Worm (Caenorhabditis elegans) whole organism, young adult: ENCODE data around the gene C03B1.6.

ENCODE experiments used
- B0336.3 ChIP-seq: fragments of 200-800 bp; sonication (Bioruptor generic); IDR thresholded peaks from 2 replicates; pipeline ENCODE4 v1.3.6; 2022; ENCODE audit warnings: missing genetic modification characterization, missing compliant biosample characterization
- D2030.7 ChIP-seq: fragments of 200-800 bp; sonication (Bioruptor generic); IDR thresholded peaks from 2 replicates; pipeline ENCODE4 v1.3.6; 2022; ENCODE audit warnings: missing genetic modification reagents, missing genetic modification characterization, missing compliant biosample characterization
- F22D6.2 ChIP-seq: sonication (generic microtip); optimal IDR thresholded peaks from 2 replicates; lab custom pipeline; 2016; ENCODE audit warnings: mild to moderate bottlenecking, missing genetic modification characterization, missing compliant biosample characterization
- F23B12.7 ChIP-seq: sonication (generic microtip); optimal IDR thresholded peaks from 2 replicates; lab custom pipeline; 2017; ENCODE audit warnings: missing genetic modification characterization, mild to moderate bottlenecking, missing compliant biosample characterization, antibody characterized with exemption, moderate library complexity; ENCODE audit not compliant: insufficient read depth
- F37B4.10 ChIP-seq: fragments of 200-800 bp; sonication (Bioruptor generic); IDR thresholded peaks from 2 replicates; pipeline ENCODE4 v1.3.6; 2022; ENCODE audit warnings: missing genetic modification characterization, missing compliant biosample characterization
- K12H6.12 ChIP-seq: fragments of 200-800 bp; sonication (Bioruptor generic); optimal IDR thresholded peaks from 2 replicates; lab custom pipeline; 2018; ENCODE audit warnings: mild to moderate bottlenecking, missing genetic modification characterization, missing compliant biosample characterization
- Y56A3A.18 ChIP-seq: fragments of 200-800 bp; sonication (Bioruptor generic); IDR thresholded peaks from 2 replicates; pipeline ENCODE4 v1.3.6; 2022; ENCODE audit warnings: missing genetic modification reagents, missing genetic modification characterization, missing compliant biosample characterization
- ZK185.1 ChIP-seq: sonication (generic microtip); optimal IDR thresholded peaks from 2 replicates; lab custom pipeline; 2016; ENCODE audit warnings: mild to moderate bottlenecking, missing genetic modification characterization, missing compliant biosample characterization; ENCODE audit not compliant: poor library complexity, severe bottlenecking
- atf-7 ChIP-seq: sonication (generic microtip); optimal IDR thresholded peaks from 2 replicates; lab custom pipeline; 2017; ENCODE audit warnings: mild to moderate bottlenecking, missing genetic modification characterization, missing compliant biosample characterization
- bed-2 ChIP-seq: fragments of 200-800 bp; sonication (Bioruptor generic); IDR thresholded peaks from 2 replicates; pipeline ENCODE4 v1.3.6; 2022; ENCODE audit warnings: missing genetic modification reagents, missing genetic modification characterization, missing compliant biosample characterization
- cebp-1 ChIP-seq, 2 experiments: fragments of 200-800 bp in 1 of 2; sonication (Bioruptor generic) in 1 of 2; sonication (generic microtip) in 1 of 2; IDR thresholded peaks in 1 of 2; optimal IDR thresholded peaks in 1 of 2; 2 replicates each; pipeline versions ENCODE4 v1.3.6 to Lab custom; 2017 to 2022; ENCODE audit warnings: missing compliant biosample characterization in 2 of 2, missing genetic modification characterization in 2 of 2, mild to moderate bottlenecking in 1 of 2, missing genetic modification reagents in 1 of 2, moderate library complexity in 1 of 2
- ceh-100 ChIP-seq: fragments of 200-800 bp; sonication (Bioruptor generic); IDR thresholded peaks from 2 replicates; pipeline ENCODE4 v1.3.6; 2022; ENCODE audit warnings: missing genetic modification reagents, missing genetic modification characterization, missing compliant biosample characterization
- ceh-27 ChIP-seq: fragments of 200-800 bp; sonication (Bioruptor generic); optimal IDR thresholded peaks from 2 replicates; lab custom pipeline; 2018; ENCODE audit warnings: mild to moderate bottlenecking, missing genetic modification characterization, moderate library complexity, missing compliant biosample characterization
- chd-7 ChIP-seq: sonication (generic microtip); optimal IDR thresholded peaks from 2 replicates; lab custom pipeline; 2016; ENCODE audit warnings: mild to moderate bottlenecking, missing genetic modification characterization, moderate library complexity, missing compliant biosample characterization
- fkh-3 ChIP-seq: sonication (generic microtip); optimal IDR thresholded peaks from 2 replicates; lab custom pipeline; 2016; ENCODE audit warnings: mild to moderate bottlenecking, missing genetic modification characterization, missing compliant biosample characterization
- him-1 ChIP-seq: sonication (generic microtip); optimal IDR thresholded peaks from 2 replicates; lab custom pipeline; 2016; ENCODE audit warnings: missing genotype, missing genetic modification reagents, missing genetic modification characterization, missing compliant biosample characterization
- hmg-20 ChIP-seq: fragments of 200-800 bp; sonication (Bioruptor generic); IDR thresholded peaks from 2 replicates; pipeline ENCODE4 v1.3.6; 2022; ENCODE audit warnings: missing genetic modification reagents, missing genetic modification characterization, missing compliant biosample characterization
- hrde-1 ChIP-seq: sonication (generic microtip); optimal IDR thresholded peaks from 2 replicates; lab custom pipeline; 2016; ENCODE audit warnings: missing genetic modification characterization, mild to moderate bottlenecking, missing compliant biosample characterization, moderate library complexity, missing genotype, missing genetic modification reagents, borderline replicate concordance
- hsf-1 ChIP-seq: fragments of 200-800 bp; sonication (Bioruptor generic); IDR thresholded peaks from 2 replicates; pipeline ENCODE4 v1.3.6; 2022; ENCODE audit warnings: missing genetic modification reagents, missing genetic modification characterization, missing compliant biosample characterization
- lin-26 ChIP-seq: fragments of 200-800 bp; sonication (Bioruptor generic); IDR thresholded peaks from 2 replicates; pipeline ENCODE4 v1.3.6; 2022; ENCODE audit warnings: missing genetic modification reagents, missing genetic modification characterization, missing compliant biosample characterization
- lin-35 ChIP-seq, 3 experiments: fragments of 150-350 bp in 2 of 3; sonication (generic microtip) in 1 of 3; optimal IDR thresholded peaks; 2 replicates each; lab custom pipeline; 2014 to 2018; ENCODE audit warnings: missing biosample characterization in 3 of 3, missing genetic modification characterization in 3 of 3, missing genetic modification reagents in 3 of 3
- lir-1 ChIP-seq: fragments of 200-800 bp; sonication (Bioruptor generic); conservative IDR thresholded peaks from 2 replicates; pipeline ENCODE4 v1.3.6; 2022; ENCODE audit warnings: missing genetic modification reagents, missing genetic modification characterization, missing compliant biosample characterization
- madf-3 ChIP-seq: fragments of 200-800 bp; sonication (Bioruptor generic); IDR thresholded peaks from 2 replicates; pipeline ENCODE4 v1.3.6; 2022; ENCODE audit warnings: missing genetic modification reagents, missing genetic modification characterization, missing compliant biosample characterization
- mcd-1 ChIP-seq: fragments of 200-800 bp; sonication (Bioruptor generic); IDR thresholded peaks from 2 replicates; pipeline ENCODE4 v1.3.6; 2022; ENCODE audit warnings: missing genetic modification reagents, missing genetic modification characterization, missing compliant biosample characterization
- nfya-2 ChIP-seq: fragments of 200-800 bp; sonication (Bioruptor generic); IDR thresholded peaks from 2 replicates; pipeline ENCODE4 v1.3.6; 2022; ENCODE audit warnings: missing genetic modification reagents, missing genetic modification characterization, missing compliant biosample characterization
- nhr-179 ChIP-seq: sonication (generic microtip); optimal IDR thresholded peaks from 2 replicates; lab custom pipeline; 2016; ENCODE audit warnings: mild to moderate bottlenecking, missing genetic modification characterization, missing compliant biosample characterization
- pha-4 ChIP-seq: fragments of 150-350 bp; sonication (generic microtip); optimal IDR thresholded peaks from 2 replicates; lab custom pipeline; 2014; ENCODE audit warnings: missing biosample characterization, missing genetic modification reagents, missing genetic modification characterization
- rec-8 ChIP-seq, 2 experiments: sonication (generic microtip); optimal IDR thresholded peaks; 2 replicates each; lab custom pipeline; 2016; ENCODE audit warnings: mild to moderate bottlenecking in 2 of 2, missing genetic modification characterization in 2 of 2, missing genetic modification reagents in 2 of 2, missing genotype in 2 of 2, missing biosample characterization in 1 of 2, missing compliant biosample characterization in 1 of 2, moderate library complexity in 1 of 2
- rpc-1 ChIP-seq, 2 experiments: fragments of 150-350 bp in 1 of 2; sonication (generic microtip) in 1 of 2; optimal IDR thresholded peaks; 2 replicates each; lab custom pipeline; 2014 to 2018; ENCODE audit warnings: missing biosample characterization in 1 of 2, missing genetic modification characterization in 1 of 2, missing genetic modification reagents in 1 of 2, missing genotype in 1 of 2
- snpc-1.3 ChIP-seq: sonication (generic microtip); optimal IDR thresholded peaks from 2 replicates; lab custom pipeline; 2017; ENCODE audit warnings: missing genetic modification characterization, mild to moderate bottlenecking, missing compliant biosample characterization, antibody characterized with exemption, moderate library complexity, missing genotype, missing genetic modification reagents; ENCODE audit not compliant: insufficient read depth
- somi-1 ChIP-seq: fragments of 200-800 bp; sonication (Bioruptor generic); optimal IDR thresholded peaks from 2 replicates; lab custom pipeline; 2018; ENCODE audit warnings: mild to moderate bottlenecking, missing genetic modification characterization, missing compliant biosample characterization
- tbp1 ChIP-seq: fragments of 200-800 bp; sonication (Bioruptor generic); optimal IDR thresholded peaks from 2 replicates; lab custom pipeline; 2018; ENCODE audit warnings: mild to moderate bottlenecking, missing genetic modification characterization, missing compliant biosample characterization
- unc-130 ChIP-seq: sonication (generic microtip); optimal IDR thresholded peaks from 2 replicates; lab custom pipeline; 2016; ENCODE audit warnings: missing genetic modification reagents, missing genetic modification characterization, missing compliant biosample characterization
- ztf-18 ChIP-seq: sonication (generic microtip); optimal IDR thresholded peaks from 2 replicates; lab custom pipeline; 2016; ENCODE audit warnings: missing genotype, mild to moderate bottlenecking, missing genetic modification characterization, missing compliant biosample characterization
- ztf-22 ChIP-seq: fragments of 200-800 bp; sonication (Bioruptor generic); optimal IDR thresholded peaks from 2 replicates; lab custom pipeline; 2018; ENCODE audit warnings: mild to moderate bottlenecking, missing genetic modification characterization, moderate library complexity, missing compliant biosample characterization

The C03B1.6 gene

DNA sequence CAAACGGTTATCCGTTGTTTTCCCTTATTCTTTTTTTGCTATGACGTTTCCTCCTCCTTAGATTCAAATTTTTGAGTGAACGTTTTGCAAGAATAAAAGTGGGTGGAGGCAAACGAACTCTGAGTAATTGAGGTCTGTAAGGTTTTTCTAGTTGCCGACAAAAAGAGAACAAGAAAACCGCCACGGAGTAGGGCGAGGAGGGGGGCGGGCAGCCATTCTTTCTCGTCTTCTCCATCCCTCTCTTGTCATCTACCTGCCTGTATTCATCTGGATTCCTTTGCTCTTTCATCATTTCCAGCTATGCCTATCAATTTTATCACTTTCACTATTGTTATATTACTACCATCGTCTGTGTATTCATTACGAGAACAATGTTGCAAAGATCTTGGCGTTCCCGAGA lies 35.1 kb downstream of the C03B1.6 start, which contains the start of gene igdb-3:
Gene igdb-3, plus strand, starts transcription at position 301 of the 400 bp plus-strand sequence.
- TF ChIP-seq F22D6.2 (tag; lab: Kevin White, UChicago) (no peak), B0336.3 (GFP tag; lab: Robert Waterston, UW) (no peak), ceh-27 (no peak), mcd-1 (GFP tag; lab: Robert Waterston, UW) (no peak), cebp-1 (GFP tag; IDR thresholded peaks at IDR 0.05; lab: Robert Waterston, UW) (no peak), cebp-1 (tag; optimal IDR thresholded peaks at IDR 0.05; lab: Kevin White, UChicago) (no peak), atf-7 (tag; lab: Kevin White, UChicago) (no peak), D2030.7 (no peak), ZK185.1 (tag; lab: Kevin White, UChicago) (no peak), ztf-18 (tag; lab: Kevin White, UChicago) (no peak), hsf-1 (GFP tag; lab: Robert Waterston, UW) (no peak), lin-35 (GFP tag; optimal IDR thresholded peaks at IDR 0.05; lab: Kevin White, UChicago) (no peak), snpc-1.3 (no peak), fkh-3 (tag; lab: Kevin White, UChicago) (no peak), ceh-100 (GFP tag; lab: Robert Waterston, UW) (no peak)

- TF ChIP-seq chd-7 (tag; lab: Kevin White, UChicago) = no peak
- no peak for TF ChIP-seq lin-26
- TF ChIP-seq Y56A3A.18 = no peak
- TF ChIP-seq F37B4.10 (GFP tag; lab: Robert Waterston, UW) = no peak
- no peak for TF ChIP-seq somi-1
- no peak for TF ChIP-seq madf-3 (GFP tag; lab: Robert Waterston, UW)
- TF ChIP-seq hrde-1 (tag; lab: Kevin White, UChicago) = no peak
- TF ChIP-seq hmg-20 (GFP tag; lab: Robert Waterston, UW) = no peak
- no peak for TF ChIP-seq rec-8 (tag; optimal IDR thresholded peaks at IDR 0.05; lab: Kevin White, UChicago)
- no peak for TF ChIP-seq nfya-2 (GFP tag; lab: Robert Waterston, UW)
- no peak for TF ChIP-seq F23B12.7
- TF ChIP-seq, all 124 proteins: peak for 0
Measured at ce11 chrX:6388639-6389038, 38.5 kb downstream of the C03B1.6 start.

- no peak for TF ChIP-seq F23B12.7
- TF ChIP-seq snpc-1.3 = no peak
- TF ChIP-seq ztf-22 (GFP tag; lab: Kevin White, UChicago) = no peak
- TF ChIP-seq bed-2 (GFP tag; lab: Robert Waterston, UW) = no peak
- no peak for TF ChIP-seq tbp1
- TF ChIP-seq, all 124 proteins: peak for 0
Measured at ce11 chrX:6391491-6391890, 41.4 kb downstream of the C03B1.6 start, which contains the start of gene igcm-2. igcm-2 (minus strand) TSS chrX:6391591.

DNA sequence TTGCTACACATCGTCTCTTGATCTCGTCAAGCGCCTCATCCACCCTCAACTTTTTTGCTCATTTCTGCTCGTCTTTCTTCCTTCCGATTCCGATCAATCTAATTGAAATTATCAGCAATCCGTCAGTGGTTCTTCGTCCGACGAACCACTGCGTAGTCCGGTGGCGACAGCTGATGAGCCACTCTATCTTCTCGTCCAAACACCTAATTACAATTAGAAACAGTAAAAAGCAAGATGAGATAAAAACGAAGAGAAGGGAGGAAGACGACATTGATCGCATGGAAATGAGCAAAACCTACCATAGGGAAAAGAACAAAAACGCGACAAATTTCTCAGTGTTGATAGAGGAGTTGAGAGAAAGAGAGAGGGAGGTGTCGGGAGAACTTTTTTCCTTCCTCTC lies 49.3 kb downstream of the C03B1.6 start:
- TF ChIP-seq him-1 (tag; lab: Kevin White, UChicago) = no peak
- no peak for TF ChIP-seq pha-4 (tag; lab: Kevin White, UChicago)
- no peak for TF ChIP-seq somi-1
- no peak for TF ChIP-seq lin-35 (GFP tag; optimal IDR thresholded peaks at IDR 0.05; lab: Kevin White, UChicago)
- TF ChIP-seq K12H6.12 (tag; lab: Kevin White, UChicago) = no peak
- no peak for TF ChIP-seq ztf-18 (tag; lab: Kevin White, UChicago)
- TF ChIP-seq snpc-1.3 = no peak
- no peak for TF ChIP-seq lir-1
- TF ChIP-seq rpc-1 (optimal IDR thresholded peaks at IDR 0.05; lab: Kevin White, UChicago) = no peak
- no peak for TF ChIP-seq rpc-1 (tag; optimal IDR thresholded peaks at IDR 0.05; lab: Kevin White, UChicago)
- no peak for TF ChIP-seq nhr-179 (tag; lab: Kevin White, UChicago)
- TF ChIP-seq unc-130 (GFP tag; lab: Kevin White, UChicago) = no peak
- TF ChIP-seq fkh-3 (tag; lab: Kevin White, UChicago) = no peak
